Fruit fly (Drosophila melanogaster): Measurements from ENCODE around the gene chico.

chico gene

DNA sequence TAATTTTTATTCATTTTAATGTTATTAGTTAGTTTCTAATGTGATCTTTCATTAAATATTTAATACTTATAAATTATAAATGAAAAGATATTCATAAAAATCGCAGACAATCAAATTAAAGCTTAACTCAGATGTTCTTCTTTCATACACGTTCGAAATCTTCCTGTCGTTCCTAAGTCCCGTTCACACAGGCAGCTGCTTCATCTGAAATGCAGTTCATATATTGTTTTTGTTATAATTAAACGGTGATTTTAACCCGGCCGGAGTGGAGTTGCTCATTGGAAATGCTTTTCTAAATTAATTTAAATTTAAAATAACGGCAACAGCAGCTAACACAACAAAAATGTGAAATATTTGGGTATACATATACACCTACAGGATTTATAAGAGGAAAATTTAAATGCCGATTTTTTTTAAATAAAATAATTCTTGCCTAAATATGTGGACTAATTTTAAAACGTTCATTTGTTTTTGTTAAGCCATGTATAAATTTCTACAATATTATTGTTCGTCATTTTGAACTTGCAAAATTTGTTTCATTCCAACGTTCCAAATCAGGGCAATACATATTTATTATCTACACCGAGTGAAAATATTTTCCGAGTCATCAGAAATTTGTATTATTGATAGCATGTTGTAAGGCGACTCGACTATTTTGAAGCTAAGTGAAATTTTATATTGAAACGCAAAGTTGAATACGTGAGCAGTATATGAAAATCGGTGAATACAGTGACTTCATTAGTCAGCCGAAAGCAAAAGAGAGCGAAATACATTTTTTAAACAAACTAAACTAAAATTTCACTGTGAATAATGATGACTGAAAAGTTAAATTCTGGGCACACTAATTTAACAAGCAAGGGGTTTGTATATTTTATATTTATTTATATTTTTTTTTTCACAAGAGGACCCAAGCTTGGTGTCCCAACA lies 7.9 kb downstream of the chico start, which contains the start of gene me31B:
me31B (plus strand) TSS at position 616 of the 927 bp plus-strand sequence.
- TF ChIP-seq insv (optimal IDR thresholded peaks at IDR 0.05) = no peak
- TF ChIP-seq psq (optimal IDR thresholded peaks at IDR 0.05) = no peak
- no peak for TF ChIP-seq Sin3A (optimal IDR thresholded peaks at IDR 0.05)
- TF ChIP-seq Myc (optimal IDR thresholded peaks at IDR 0.05) = no peak
- no peak for TF ChIP-seq h (optimal IDR thresholded peaks at IDR 0.05)
- no peak for TF ChIP-seq ttk (optimal IDR thresholded peaks at IDR 0.05)

DNA sequence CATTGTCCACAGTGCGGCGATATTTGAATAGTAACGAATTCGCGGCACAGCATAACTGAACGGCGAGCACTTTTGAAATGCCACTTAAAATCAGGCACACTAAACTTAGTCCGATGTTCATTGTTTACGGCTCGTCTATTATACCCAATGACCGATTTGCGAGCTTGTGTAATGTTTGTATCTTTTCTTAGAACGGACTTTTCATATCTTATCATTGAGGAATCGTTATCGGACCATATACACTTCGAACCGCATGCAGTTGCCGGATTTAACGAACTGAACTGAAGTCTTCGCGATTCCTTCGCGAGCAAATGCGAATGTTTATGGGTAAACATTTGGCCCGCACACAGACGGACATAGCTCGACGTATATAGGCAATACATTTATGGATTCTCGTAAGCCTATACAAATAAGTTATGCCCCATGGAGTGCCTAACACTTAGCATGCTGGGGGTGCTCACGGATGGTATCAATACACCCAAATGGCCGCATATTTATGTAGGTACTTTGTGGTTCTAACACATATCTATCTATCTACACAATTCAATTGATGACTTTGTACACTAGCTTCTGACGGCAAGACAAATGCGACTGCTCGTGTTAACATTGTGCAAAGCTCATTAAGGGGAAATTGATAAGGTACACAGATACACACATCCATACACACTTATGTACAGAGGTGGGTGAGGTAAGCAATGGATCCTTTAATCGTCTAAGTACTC lies 9.0 kb downstream of the chico start, which contains the start of gene mthl15:
mthl15 (minus strand) TSS at position 593 of the 722 bp plus-strand sequence.
- TF ChIP-seq Sin3A (optimal IDR thresholded peaks at IDR 0.05) (no peak), psq (optimal IDR thresholded peaks at IDR 0.05) (no peak), ttk (optimal IDR thresholded peaks at IDR 0.05) (no peak), insv (optimal IDR thresholded peaks at IDR 0.05) (no peak), h (optimal IDR thresholded peaks at IDR 0.05) (no peak), Myc (optimal IDR thresholded peaks at IDR 0.05) (no peak)

DNA sequence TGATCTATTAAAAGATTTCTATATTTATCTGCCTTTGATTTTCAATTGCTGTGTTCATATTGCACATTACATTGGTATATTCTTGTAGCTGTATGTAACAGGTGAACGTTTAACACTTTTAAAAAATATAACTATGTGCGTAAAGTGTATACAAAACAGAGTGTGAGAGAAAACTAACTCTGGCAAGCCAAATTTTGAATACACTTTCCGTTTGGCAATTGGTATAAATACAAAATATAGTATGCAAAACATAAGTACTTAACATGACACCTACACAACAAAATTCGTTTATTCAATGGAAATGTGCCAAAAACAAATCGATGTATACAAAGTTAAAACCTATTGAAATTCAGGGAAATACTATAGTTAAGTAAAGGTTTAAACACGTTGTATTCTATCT lies 14.1 kb downstream of the chico start:
- TF ChIP-seq h (optimal IDR thresholded peaks at IDR 0.05) (no peak), psq (optimal IDR thresholded peaks at IDR 0.05) (no peak), Myc (optimal IDR thresholded peaks at IDR 0.05) (no peak), ttk (optimal IDR thresholded peaks at IDR 0.05) (no peak), Sin3A (optimal IDR thresholded peaks at IDR 0.05) (no peak), insv (optimal IDR thresholded peaks at IDR 0.05) (no peak)

DNA sequence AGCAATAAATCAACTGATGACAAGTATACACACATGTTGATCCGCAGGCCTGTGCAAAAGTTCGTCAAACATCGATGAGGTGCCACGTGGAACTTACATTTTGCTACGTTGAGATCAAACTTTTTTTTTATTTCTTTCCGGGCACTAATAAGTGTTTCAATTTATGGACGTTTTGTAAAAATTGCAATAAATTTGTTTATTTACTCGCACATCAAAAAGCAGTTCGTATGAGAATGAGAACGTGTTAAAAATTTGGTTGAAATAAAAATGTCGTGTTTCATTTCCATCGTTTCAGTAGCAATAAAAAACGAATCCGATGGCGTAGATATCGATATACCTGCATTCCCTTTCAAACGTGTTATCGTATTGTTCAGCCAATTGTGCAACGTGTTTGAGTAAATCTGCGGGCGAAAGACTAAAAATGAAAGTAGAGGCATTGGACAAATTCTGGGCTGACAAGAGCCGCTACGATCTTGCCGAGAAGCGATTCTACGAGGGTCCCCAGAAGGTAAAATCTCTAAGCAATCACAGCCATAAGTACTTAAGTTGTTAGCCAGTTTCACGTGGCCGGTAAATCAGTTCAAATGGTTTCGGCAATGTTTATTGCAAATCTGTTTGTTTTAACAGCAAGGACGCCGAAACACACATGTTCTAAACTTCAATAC lies 14.6 kb downstream of the chico start, which contains the start of gene eEF1delta:
eEF1delta (plus strand) TSS at position 356 of the 665 bp plus-strand sequence.
- no peak for TF ChIP-seq ttk (optimal IDR thresholded peaks at IDR 0.05)
- TF ChIP-seq psq (optimal IDR thresholded peaks at IDR 0.05) = no peak
- no peak for TF ChIP-seq Sin3A (optimal IDR thresholded peaks at IDR 0.05)
- no peak for TF ChIP-seq insv (optimal IDR thresholded peaks at IDR 0.05)
- TF ChIP-seq h (optimal IDR thresholded peaks at IDR 0.05) = no peak
- TF ChIP-seq Myc (optimal IDR thresholded peaks at IDR 0.05) = no peak

DNA sequence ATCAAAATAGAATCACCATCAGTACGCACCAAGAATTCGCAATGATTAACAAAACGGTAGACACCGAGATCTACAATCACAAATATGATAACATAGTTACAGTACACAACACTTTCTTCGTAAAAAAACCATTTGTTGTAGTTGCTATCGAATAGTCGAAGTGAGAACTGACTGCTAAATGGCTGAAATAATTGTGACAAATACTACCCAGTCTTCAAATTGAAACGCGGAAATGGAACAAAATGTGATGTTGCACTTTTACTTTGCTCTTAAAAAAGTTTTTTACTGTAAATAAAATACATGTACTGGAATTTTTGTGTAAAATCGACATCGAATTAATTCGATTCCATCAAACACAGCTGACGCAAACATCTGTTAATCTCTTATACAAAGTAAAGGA lies 15.4 kb downstream of the chico start, which contains the start of gene ova:
ova (minus strand) TSS at position 183 of the 400 bp plus-strand sequence.
- TF ChIP-seq psq (optimal IDR thresholded peaks at IDR 0.05) = no peak
- no peak for TF ChIP-seq Myc (optimal IDR thresholded peaks at IDR 0.05)
- no peak for TF ChIP-seq h (optimal IDR thresholded peaks at IDR 0.05)
- no peak for TF ChIP-seq Sin3A (optimal IDR thresholded peaks at IDR 0.05)
- TF ChIP-seq ttk (optimal IDR thresholded peaks at IDR 0.05) = no peak
- TF ChIP-seq insv (optimal IDR thresholded peaks at IDR 0.05) = no peak

DNA sequence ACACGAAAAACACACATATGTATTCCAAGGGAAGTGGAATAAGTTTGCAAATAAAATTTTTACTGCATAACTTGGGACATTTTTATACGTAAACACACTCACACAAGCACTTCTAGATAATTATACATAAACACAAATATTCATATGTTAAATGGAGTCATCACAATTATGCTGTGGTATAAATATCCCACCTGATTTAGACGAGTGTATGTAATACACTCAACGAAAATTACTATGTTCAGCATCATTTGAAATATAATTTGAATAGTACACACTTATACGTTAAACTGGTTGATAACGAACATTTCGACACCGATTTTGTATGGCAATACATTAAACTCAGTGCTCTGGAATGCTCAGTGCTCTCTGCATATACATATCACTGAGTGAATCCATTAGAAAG lies 15.8 kb downstream of the chico start:
- TF ChIP-seq insv (optimal IDR thresholded peaks at IDR 0.05) (no peak), Sin3A (optimal IDR thresholded peaks at IDR 0.05) (no peak), Myc (optimal IDR thresholded peaks at IDR 0.05) (no peak), ttk (optimal IDR thresholded peaks at IDR 0.05) (no peak), psq (optimal IDR thresholded peaks at IDR 0.05) (no peak), h (optimal IDR thresholded peaks at IDR 0.05) (no peak)

DNA sequence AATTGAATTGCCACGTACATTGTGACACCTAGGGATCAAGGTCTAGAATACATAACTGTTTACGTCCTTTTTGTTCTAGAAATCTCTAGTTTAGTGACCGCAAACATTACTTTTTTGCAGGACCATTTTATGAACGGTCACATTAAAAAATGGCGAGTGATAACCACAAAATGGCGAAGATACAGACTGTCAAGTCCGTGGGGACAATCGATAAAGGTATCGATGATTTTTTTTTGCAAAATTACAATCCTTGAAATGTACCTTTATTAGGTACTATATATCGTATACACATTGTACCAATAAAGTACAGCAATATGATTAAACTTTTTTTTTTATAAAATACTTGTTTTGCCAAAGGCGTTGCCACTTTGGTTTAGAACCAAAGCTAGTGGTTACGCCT lies 16.4 kb downstream of the chico start:
- TF ChIP-seq psq (optimal IDR thresholded peaks at IDR 0.05) = no peak

DNA sequence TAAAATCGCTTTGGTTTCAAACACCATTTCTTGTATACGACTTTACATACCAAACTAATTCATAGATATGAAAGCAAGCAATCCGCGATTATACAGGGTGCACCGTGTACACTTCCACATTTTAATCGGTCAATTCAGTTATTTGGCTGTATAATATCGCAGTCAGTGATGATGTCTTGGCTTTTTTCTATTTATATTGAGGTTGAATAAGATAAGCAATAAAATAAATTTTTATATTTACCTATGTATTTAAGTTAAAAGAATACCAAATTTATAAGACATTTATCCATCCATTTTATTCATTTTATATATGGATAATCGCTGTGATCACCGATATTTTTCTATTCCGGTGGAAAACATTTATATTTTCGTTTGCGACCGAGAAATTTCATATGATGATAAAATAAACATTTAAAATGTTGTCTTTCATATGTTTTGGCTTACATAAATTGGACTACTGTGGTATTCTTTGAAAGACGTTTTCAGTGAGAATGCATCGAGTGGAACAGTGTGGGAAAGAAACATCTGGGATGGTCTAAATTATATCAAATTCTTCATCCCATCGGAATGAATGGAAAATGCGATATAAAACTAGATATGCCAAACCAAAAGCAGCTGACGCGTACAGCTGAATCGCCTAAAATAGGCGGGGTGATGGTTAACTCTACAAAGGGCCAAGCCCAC lies 20.0 kb downstream of the chico start, which contains the start of gene CG5708:
CG5708 (minus strand) TSS at position 85 of the 684 bp plus-strand sequence.
- TF ChIP-seq insv (optimal IDR thresholded peaks at IDR 0.05) = no peak
- no peak for TF ChIP-seq h (optimal IDR thresholded peaks at IDR 0.05)

DNA sequence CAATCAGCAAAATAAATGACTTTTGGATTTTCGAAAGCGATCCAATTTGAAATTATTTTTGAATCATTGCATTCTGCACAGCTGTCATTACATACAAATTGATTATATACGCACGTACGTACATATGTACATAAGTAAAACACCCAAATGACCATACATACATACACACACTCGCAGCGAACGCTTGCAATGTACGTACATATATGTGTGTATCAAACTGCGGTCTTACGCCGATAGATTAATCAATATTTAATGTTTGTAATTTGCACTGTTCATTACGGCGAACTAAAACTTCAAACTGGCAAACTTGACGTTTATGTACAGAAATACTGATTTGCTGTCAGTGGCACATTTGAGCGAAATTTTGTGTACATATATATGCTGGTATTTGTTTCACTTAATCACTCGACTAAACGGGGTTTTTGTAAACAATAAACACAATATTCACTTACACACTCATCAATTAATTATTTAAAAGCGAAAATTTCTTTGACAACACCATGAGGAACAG lies 20.6 kb downstream of the chico start:
- TF ChIP-seq insv (optimal IDR thresholded peaks at IDR 0.05) = no peak

DNA sequence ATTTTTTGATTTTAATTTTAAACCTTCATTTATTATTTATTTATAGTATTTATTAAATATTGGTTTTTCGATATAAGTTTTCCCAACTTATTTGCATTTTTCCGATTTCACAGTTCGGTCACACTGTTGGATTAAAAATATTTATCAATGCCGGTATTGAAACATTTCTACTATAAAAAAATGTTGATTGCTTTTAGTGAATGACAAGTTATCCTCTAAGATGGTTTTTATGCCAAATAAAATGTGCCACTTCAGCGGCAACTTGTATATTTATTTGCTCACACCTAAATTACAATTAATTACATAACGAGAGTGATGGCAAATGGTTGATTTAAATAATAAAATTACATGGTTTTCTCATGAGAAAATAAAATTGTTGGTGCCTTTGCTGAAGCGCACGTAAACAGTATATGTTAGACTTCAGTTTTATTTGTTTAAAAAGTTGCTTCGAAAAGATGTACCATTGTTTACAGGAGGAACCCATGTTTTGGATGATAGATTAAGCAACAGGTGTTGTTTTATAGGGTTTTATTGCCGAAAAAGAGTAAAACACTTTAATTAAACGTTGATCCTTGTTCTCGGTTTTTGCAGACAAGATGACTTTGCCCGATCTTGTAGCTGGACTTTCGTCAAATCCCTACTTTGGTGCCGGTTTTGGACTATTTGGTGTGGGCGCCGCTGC lies 24.2 kb downstream of the chico start, which contains the start of gene Bcs1:
Bcs1 (plus strand) TSS at position 108 of the 682 bp plus-strand sequence.
- TF ChIP-seq ttk (optimal IDR thresholded peaks at IDR 0.05) (no peak), psq (optimal IDR thresholded peaks at IDR 0.05) (no peak), h (optimal IDR thresholded peaks at IDR 0.05) (no peak), Sin3A (optimal IDR thresholded peaks at IDR 0.05) (no peak), insv (optimal IDR thresholded peaks at IDR 0.05) (no peak), Myc (optimal IDR thresholded peaks at IDR 0.05) (no peak)

DNA sequence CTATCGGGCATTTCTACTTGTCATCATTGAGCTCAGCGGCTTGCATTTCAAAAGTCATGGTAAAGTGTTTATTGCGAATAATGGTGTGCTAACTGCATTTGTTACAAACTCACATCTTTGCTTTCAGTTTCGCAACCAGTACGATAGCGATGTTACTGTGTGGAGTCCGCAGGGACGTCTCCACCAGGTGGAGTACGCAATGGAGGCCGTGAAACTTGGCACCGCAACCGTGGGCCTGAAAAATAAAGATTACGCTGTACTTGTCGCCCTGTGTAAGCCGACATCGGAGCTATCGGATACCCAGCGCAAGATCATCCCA lies 25.5 kb downstream of the chico start:
- TF ChIP-seq Sin3A (optimal IDR thresholded peaks at IDR 0.05) (no peak), psq (optimal IDR thresholded peaks at IDR 0.05) (no peak), insv (optimal IDR thresholded peaks at IDR 0.05) (no peak), ttk (optimal IDR thresholded peaks at IDR 0.05) (no peak), Myc (optimal IDR thresholded peaks at IDR 0.05) (no peak), h (optimal IDR thresholded peaks at IDR 0.05) (no peak)

All from Kc167 (cell line).